Worm (Caenorhabditis elegans) whole organism, young adult: ENCODE results near the gene srx-38.

Source experiments
- B0019.2 ChIP-seq: fragments of 200-800 bp; sonication (Bioruptor generic); conservative IDR thresholded peaks from 2 replicates; pipeline ENCODE4 v1.3.6; 2022; ENCODE audit warnings: missing genetic modification reagents, missing genetic modification characterization, missing compliant biosample characterization
- B0336.3 ChIP-seq: fragments of 200-800 bp; sonication (Bioruptor generic); IDR thresholded peaks from 2 replicates; pipeline ENCODE4 v1.3.6; 2022; ENCODE audit warnings: missing genetic modification characterization, missing compliant biosample characterization
- C06A6.2 ChIP-seq: fragments of 200-800 bp; sonication (Bioruptor generic); conservative IDR thresholded peaks from 2 replicates; pipeline ENCODE4 v1.3.6; 2022; ENCODE audit warnings: missing genetic modification characterization, missing compliant biosample characterization
- F23B12.7 ChIP-seq: sonication (generic microtip); optimal IDR thresholded peaks from 2 replicates; lab custom pipeline; 2017; ENCODE audit warnings: missing genetic modification characterization, mild to moderate bottlenecking, missing compliant biosample characterization, antibody characterized with exemption, moderate library complexity; ENCODE audit not compliant: insufficient read depth
- F33H1.4 ChIP-seq: fragments of 200-800 bp; sonication (Bioruptor generic); IDR thresholded peaks from 2 replicates; pipeline ENCODE4 v1.3.6; 2022; ENCODE audit warnings: missing genetic modification reagents, missing genetic modification characterization, missing compliant biosample characterization
- K11D2.4 ChIP-seq: fragments of 200-800 bp; sonication (Bioruptor generic); IDR thresholded peaks from 2 replicates; pipeline ENCODE4 v1.3.6; 2022; ENCODE audit warnings: missing genetic modification reagents, missing genetic modification characterization, missing compliant biosample characterization
- K12H6.12 ChIP-seq: fragments of 200-800 bp; sonication (Bioruptor generic); optimal IDR thresholded peaks from 2 replicates; lab custom pipeline; 2018; ENCODE audit warnings: mild to moderate bottlenecking, missing genetic modification characterization, missing compliant biosample characterization
- athp-1 ChIP-seq: sonication (generic microtip); optimal IDR thresholded peaks from 2 replicates; lab custom pipeline; 2017; ENCODE audit warnings: mild to moderate bottlenecking, missing genetic modification characterization, missing compliant biosample characterization
- attf-3 ChIP-seq: fragments of 200-800 bp; sonication (Bioruptor generic); conservative IDR thresholded peaks from 2 replicates; pipeline ENCODE4 v1.3.6; 2022; ENCODE audit warnings: missing genetic modification reagents, missing genetic modification characterization, missing compliant biosample characterization
- attf-5 ChIP-seq: fragments of 200-800 bp; sonication (Bioruptor generic); optimal IDR thresholded peaks from 2 replicates; lab custom pipeline; 2018; ENCODE audit warnings: mild to moderate bottlenecking, missing genetic modification characterization, missing compliant biosample characterization
- bed-2 ChIP-seq: fragments of 200-800 bp; sonication (Bioruptor generic); IDR thresholded peaks from 2 replicates; pipeline ENCODE4 v1.3.6; 2022; ENCODE audit warnings: missing genetic modification reagents, missing genetic modification characterization, missing compliant biosample characterization
- cebp-1 ChIP-seq, 2 experiments: fragments of 200-800 bp in 1 of 2; sonication (Bioruptor generic) in 1 of 2; sonication (generic microtip) in 1 of 2; IDR thresholded peaks in 1 of 2; optimal IDR thresholded peaks in 1 of 2; 2 replicates each; pipeline versions ENCODE4 v1.3.6 to Lab custom; 2017 to 2022; ENCODE audit warnings: missing compliant biosample characterization in 2 of 2, missing genetic modification characterization in 2 of 2, mild to moderate bottlenecking in 1 of 2, missing genetic modification reagents in 1 of 2, moderate library complexity in 1 of 2
- cebp-2 ChIP-seq: fragments of 200-800 bp; sonication (Bioruptor generic); IDR thresholded peaks from 2 replicates; pipeline ENCODE4 v1.3.6; 2022; ENCODE audit warnings: missing genetic modification characterization, missing compliant biosample characterization
- dpff-1 ChIP-seq: sonication (generic microtip); optimal IDR thresholded peaks from 2 replicates; lab custom pipeline; 2017; ENCODE audit warnings: mild to moderate bottlenecking, missing genetic modification characterization, missing compliant biosample characterization
- dpl-1 ChIP-seq: fragments of 150-350 bp; optimal IDR thresholded peaks from 2 replicates; lab custom pipeline; 2014; ENCODE audit warnings: missing biosample characterization, missing genetic modification reagents, missing genetic modification characterization
- efl-1 ChIP-seq: fragments of 150-350 bp; optimal IDR thresholded peaks from 2 replicates; lab custom pipeline; 2014; ENCODE audit warnings: missing biosample characterization, missing genetic modification reagents, missing genetic modification characterization
- egl-18 ChIP-seq: fragments of 200-800 bp; sonication (Bioruptor generic); IDR thresholded peaks from 2 replicates; pipeline ENCODE4 v1.3.6; 2022; ENCODE audit warnings: missing genetic modification reagents, missing genetic modification characterization, missing compliant biosample characterization
- ekl-4 ChIP-seq: fragments of 200-800 bp; sonication (Bioruptor generic); IDR thresholded peaks from 2 replicates; pipeline ENCODE4 v1.3.6; 2022; ENCODE audit warnings: missing genetic modification reagents, missing genetic modification characterization, missing compliant biosample characterization
- hlh-26 ChIP-seq: fragments of 200-800 bp; sonication (Bioruptor generic); conservative IDR thresholded peaks from 2 replicates; pipeline ENCODE4 v1.3.6; 2022; ENCODE audit warnings: missing genetic modification reagents, missing genetic modification characterization, missing compliant biosample characterization
- hmg-1.2 ChIP-seq: fragments of 200-800 bp; sonication (Bioruptor generic); IDR thresholded peaks from 2 replicates; pipeline ENCODE4 v1.3.6; 2022; ENCODE audit warnings: missing genetic modification reagents, missing genetic modification characterization, missing compliant biosample characterization
- let-526 ChIP-seq: fragments of 200-800 bp; sonication (Bioruptor generic); IDR thresholded peaks from 2 replicates; pipeline ENCODE4 v1.3.6; 2022; ENCODE audit warnings: missing genetic modification reagents, missing genetic modification characterization, missing compliant biosample characterization
- lin-35 ChIP-seq, 3 experiments: fragments of 150-350 bp in 2 of 3; sonication (generic microtip) in 1 of 3; optimal IDR thresholded peaks; 2 replicates each; lab custom pipeline; 2014 to 2018; ENCODE audit warnings: missing biosample characterization in 3 of 3, missing genetic modification characterization in 3 of 3, missing genetic modification reagents in 3 of 3
- lin-40 ChIP-seq: sonication (generic microtip); optimal IDR thresholded peaks from 2 replicates; lab custom pipeline; 2016; ENCODE audit warnings: missing genetic modification characterization, mild to moderate bottlenecking, missing compliant biosample characterization, missing genotype, missing genetic modification reagents
- lin-54 ChIP-seq: fragments of 200-800 bp; sonication (Bioruptor generic); optimal IDR thresholded peaks from 2 replicates; lab custom pipeline; 2018; ENCODE audit warnings: mild to moderate bottlenecking, missing genetic modification characterization, missing compliant biosample characterization
- lir-1 ChIP-seq: fragments of 200-800 bp; sonication (Bioruptor generic); conservative IDR thresholded peaks from 2 replicates; pipeline ENCODE4 v1.3.6; 2022; ENCODE audit warnings: missing genetic modification reagents, missing genetic modification characterization, missing compliant biosample characterization
- lsl-1 ChIP-seq: fragments of 200-800 bp; sonication (Bioruptor generic); optimal IDR thresholded peaks from 2 replicates; lab custom pipeline; 2018; ENCODE audit warnings: mild to moderate bottlenecking, missing genetic modification characterization, moderate library complexity, missing compliant biosample characterization
- madf-3 ChIP-seq: fragments of 200-800 bp; sonication (Bioruptor generic); IDR thresholded peaks from 2 replicates; pipeline ENCODE4 v1.3.6; 2022; ENCODE audit warnings: missing genetic modification reagents, missing genetic modification characterization, missing compliant biosample characterization
- madf-6 ChIP-seq: fragments of 200-800 bp; sonication (Bioruptor generic); IDR thresholded peaks from 2 replicates; pipeline ENCODE4 v1.3.6; 2022; ENCODE audit warnings: missing genetic modification reagents, missing genetic modification characterization, missing compliant biosample characterization
- mcd-1 ChIP-seq: fragments of 200-800 bp; sonication (Bioruptor generic); IDR thresholded peaks from 2 replicates; pipeline ENCODE4 v1.3.6; 2022; ENCODE audit warnings: missing genetic modification reagents, missing genetic modification characterization, missing compliant biosample characterization
- mel-28 ChIP-seq: sonication (generic microtip); optimal IDR thresholded peaks from 2 replicates; lab custom pipeline; 2016; ENCODE audit warnings: borderline replicate concordance, mild to moderate bottlenecking, missing genetic modification characterization, missing compliant biosample characterization
- rcor-1 ChIP-seq: fragments of 200-800 bp; sonication (Bioruptor generic); IDR thresholded peaks from 2 replicates; pipeline ENCODE4 v1.3.6; 2022; ENCODE audit warnings: missing genetic modification reagents, missing genetic modification characterization, missing compliant biosample characterization
- sea-2 ChIP-seq: fragments of 200-800 bp; sonication (Bioruptor generic); IDR thresholded peaks from 2 replicates; pipeline ENCODE4 v1.3.6; 2022; ENCODE audit warnings: missing genetic modification characterization, missing compliant biosample characterization
- snpc-1.1 ChIP-seq: sonication (generic microtip); optimal IDR thresholded peaks from 2 replicates; lab custom pipeline; 2017; ENCODE audit warnings: missing genetic modification characterization, mild to moderate bottlenecking, missing compliant biosample characterization, antibody characterized with exemption, moderate library complexity, missing genotype, missing genetic modification reagents; ENCODE audit not compliant: insufficient read depth
- snpc-3.4 ChIP-seq: sonication (generic microtip); optimal IDR thresholded peaks from 2 replicates; lab custom pipeline; 2017; ENCODE audit warnings: missing genetic modification characterization, mild to moderate bottlenecking, missing compliant biosample characterization, antibody characterized with exemption, moderate library complexity, missing genotype, missing genetic modification reagents
- sptf-2 ChIP-seq: fragments of 200-800 bp; sonication (Bioruptor generic); optimal IDR thresholded peaks from 2 replicates; lab custom pipeline; 2018; ENCODE audit warnings: mild to moderate bottlenecking, missing genetic modification characterization, missing compliant biosample characterization
- xnd-1 ChIP-seq: sonication (generic microtip); optimal IDR thresholded peaks from 2 replicates; lab custom pipeline; 2016; ENCODE audit warnings: missing genotype, missing genetic modification reagents, missing genetic modification characterization, missing compliant biosample characterization
- ztf-3 ChIP-seq: fragments of 200-800 bp; sonication (Bioruptor generic); optimal IDR thresholded peaks from 2 replicates; lab custom pipeline; 2018; ENCODE audit warnings: mild to moderate bottlenecking, missing genetic modification characterization, missing compliant biosample characterization
- ztf-6 ChIP-seq: fragments of 200-800 bp; sonication (Bioruptor generic); IDR thresholded peaks from 2 replicates; pipeline ENCODE4 v1.3.6; 2022; ENCODE audit warnings: missing genetic modification reagents, missing genetic modification characterization, missing compliant biosample characterization

The srx-38 gene

ce11 chrV:5155516-5155915 lies at the start of gene srx-38:
Gene srx-38 (minus strand): TSS chrV:5155616.
- TF ChIP-seq attf-5 (GFP tag; lab: Kevin White, UChicago) (no peak), let-526 (GFP tag; lab: Robert Waterston, UW) (no peak), hmg-1.2 (GFP tag; lab: Robert Waterston, UW) (no peak), bed-2 (no peak), snpc-1.1 (tag; lab: Kevin White, UChicago) (no peak), K12H6.12 (tag; lab: Kevin White, UChicago) (no peak), ztf-6 (no peak), F33H1.4 (GFP tag; lab: Robert Waterston, UW) (no peak), B0336.3 (GFP tag; lab: Robert Waterston, UW) (no peak), lir-1 (GFP tag; lab: Robert Waterston, UW) (no peak), C06A6.2 (GFP tag; lab: Robert Waterston, UW) (no peak), madf-3 (no peak), F23B12.7 (tag; lab: Kevin White, UChicago) (no peak), rcor-1 (GFP tag; lab: Robert Waterston, UW) (no peak), sptf-2 (GFP tag; lab: Kevin White, UChicago) (no peak), ztf-3 (GFP tag; lab: Kevin White, UChicago) (no peak)

- TF ChIP-seq dpl-1 (GFP tag; lab: Kevin White, UChicago) (peak; percentile 66), cebp-1 (GFP tag; IDR thresholded peaks at IDR 0.05; lab: Robert Waterston, UW) (no peak), cebp-1 (tag; optimal IDR thresholded peaks at IDR 0.05; lab: Kevin White, UChicago) (peak; percentile 16), efl-1 (GFP tag; lab: Kevin White, UChicago) (peak; percentile 71), ztf-6 (no peak), mcd-1 (GFP tag; lab: Robert Waterston, UW) (peak; percentile 94), lin-35 (GFP tag; optimal IDR thresholded peaks at IDR 0.05; lab: Kevin White, UChicago) (peak; percentile 30 to 92 (median 44)), cebp-2 (GFP tag; lab: Robert Waterston, UW) (no peak), lin-54 (GFP tag; lab: Kevin White, UChicago) (peak; percentile 95), hlh-26 (no peak), lir-1 (GFP tag; lab: Robert Waterston, UW) (no peak), ekl-4 (no peak), K11D2.4 (GFP tag; lab: Robert Waterston, UW) (peak; percentile 61; the same call in 1 of the 2 replicates), dpff-1 (tag; lab: Kevin White, UChicago) (no peak), mel-28 (tag; lab: Kevin White, UChicago) (no peak), sea-2 (GFP tag; lab: Robert Waterston, UW) (no peak), lin-40 (tag; lab: Kevin White, UChicago) (peak; percentile 13), B0019.2 (GFP tag; lab: Robert Waterston, UW) (no peak), snpc-3.4 (tag; lab: Kevin White, UChicago) (no peak)
Observed at ce11 chrV:5204127-5204526, 48.7 kb upstream of the srx-38 start, which contains the start of gene ttc-37. Gene ttc-37 (plus strand): TSS chrV:5204475.

DNA sequence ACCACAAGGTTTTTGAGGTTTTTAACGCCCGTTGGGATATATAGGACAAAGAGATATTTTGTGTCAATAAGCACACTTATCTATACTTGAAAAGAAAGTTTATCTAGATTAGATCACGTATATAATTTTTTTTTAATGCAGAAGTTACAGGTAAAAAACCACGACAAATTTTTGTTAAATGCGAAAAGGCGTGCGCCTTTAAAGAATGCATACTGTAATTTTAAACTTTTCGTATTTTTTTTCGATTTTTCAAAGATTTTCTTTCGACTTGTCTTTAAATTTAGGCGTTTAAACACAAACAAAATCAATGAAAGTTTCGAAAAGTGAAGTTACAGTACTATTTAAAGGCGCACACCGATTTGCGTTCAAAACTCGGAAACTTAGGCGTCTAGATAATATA lies 48.2 kb upstream of the srx-38 start:
- TF ChIP-seq attf-3 (GFP tag; lab: Robert Waterston, UW) (no peak), madf-6 (GFP tag; lab: Robert Waterston, UW) (peak; percentile 54; the same call in 1 of the 2 replicates), athp-1 (tag; lab: Kevin White, UChicago) (no peak), xnd-1 (peak; percentile 45), egl-18 (GFP tag; lab: Robert Waterston, UW) (no peak), lsl-1 (peak; percentile 63)
